Fruit fly (Drosophila melanogaster) whole organism, embryonic: ENCODE data around the gene Rpn1.

Experiments
- CG10147 ChIP-seq: fragments of 200-800 bp; sonication (Bioruptor generic); optimal IDR thresholded peaks from 2 replicates; lab custom pipeline; 2019; ENCODE audit warnings: missing biosample characterization, mild to moderate bottlenecking, missing genetic modification characterization, moderate library complexity
- CG11504 ChIP-seq: fragments of 200-800 bp; sonication (Bioruptor generic); optimal IDR thresholded peaks from 3 replicates; lab custom pipeline; 2019; ENCODE audit warnings: missing biosample characterization, mild to moderate bottlenecking, missing genetic modification characterization, moderate library complexity
- CG12391 ChIP-seq: fragments of 200-800 bp; sonication (Bioruptor generic); optimal IDR thresholded peaks from 3 replicates; lab custom pipeline; 2018; ENCODE audit warnings: missing biosample characterization, mild to moderate bottlenecking, missing genetic modification characterization, moderate library complexity
- CG13424 ChIP-seq: fragments of 200-800 bp; sonication (Bioruptor generic); optimal IDR thresholded peaks from 2 replicates; lab custom pipeline; 2019; ENCODE audit warnings: missing biosample characterization, mild to moderate bottlenecking, missing genetic modification characterization, moderate library complexity
- CG14710 ChIP-seq: fragments of 200-800 bp; sonication (Bioruptor generic); optimal IDR thresholded peaks from 3 replicates; lab custom pipeline; 2019; ENCODE audit warnings: missing biosample characterization, mild to moderate bottlenecking, missing genetic modification characterization, moderate library complexity
- CG14965 ChIP-seq: fragments of 200-800 bp; sonication (Bioruptor generic); optimal IDR thresholded peaks from 2 replicates; lab custom pipeline; 2016; ENCODE audit warnings: missing biosample characterization, missing genetic modification characterization, borderline replicate concordance
- CG16779 ChIP-seq: fragments of 200-800 bp; sonication (Bioruptor generic); IDR thresholded peaks from 2 replicates; pipeline ENCODE4 v1.3.6; 2022; ENCODE audit warnings: missing biosample characterization, missing genetic modification characterization
- CG17359 ChIP-seq: fragments of 200-800 bp; sonication (Bioruptor generic); optimal IDR thresholded peaks from 3 replicates; lab custom pipeline; 2018; ENCODE audit warnings: missing biosample characterization, mild to moderate bottlenecking, missing genetic modification characterization, moderate library complexity
- CG2199 ChIP-seq: fragments of 200-800 bp; sonication (Bioruptor generic); IDR thresholded peaks from 3 replicates; pipeline ENCODE4 v1.3.6; 2022; ENCODE audit warnings: missing biosample characterization, missing genetic modification characterization
- CG2712 ChIP-seq: fragments of 200-800 bp; optimal IDR thresholded peaks from 3 replicates; lab custom pipeline; 2019; ENCODE audit warnings: missing biosample characterization, mild to moderate bottlenecking, missing genetic modification characterization, moderate library complexity
- CG31365 ChIP-seq: fragments of 200-800 bp; sonication (Bioruptor generic); optimal IDR thresholded peaks from 2 replicates; lab custom pipeline; 2018; ENCODE audit warnings: missing biosample characterization, mild to moderate bottlenecking, missing genetic modification characterization
- CG32772 ChIP-seq: fragments of 200-800 bp; sonication (Bioruptor generic); IDR thresholded peaks from 2 replicates; pipeline ENCODE4 v1.3.6; 2022; ENCODE audit warnings: missing biosample characterization, missing genetic modification characterization
- CG3281 ChIP-seq: fragments of 200-800 bp; sonication (Bioruptor generic); optimal IDR thresholded peaks from 3 replicates; lab custom pipeline; 2017; ENCODE audit warnings: missing biosample characterization, mild to moderate bottlenecking, missing genetic modification characterization
- CG4360 ChIP-seq: fragments of 200-800 bp; sonication (Bioruptor generic); IDR thresholded peaks from 2 replicates; pipeline ENCODE4 v1.3.6; 2022; ENCODE audit warnings: missing biosample characterization, missing genetic modification characterization
- CG9437 ChIP-seq: fragments of 200-800 bp; sonication (Bioruptor generic); optimal IDR thresholded peaks from 2 replicates; lab custom pipeline; 2018; ENCODE audit warnings: missing biosample characterization, mild to moderate bottlenecking, missing genetic modification characterization
- CHES-1-like ChIP-seq: fragments of 200-800 bp; sonication (Bioruptor generic); optimal IDR thresholded peaks from 2 replicates; lab custom pipeline; 2016; ENCODE audit warnings: missing biosample characterization, missing genetic modification characterization
- CoRest ChIP-seq: fragments of 200-800 bp; sonication (Bioruptor generic); optimal IDR thresholded peaks from 3 replicates; lab custom pipeline; 2018; ENCODE audit warnings: missing biosample characterization, mild to moderate bottlenecking, missing genetic modification characterization, moderate library complexity
- Deaf1 ChIP-seq: fragments of 200-800 bp; optimal IDR thresholded peaks from 3 replicates; lab custom pipeline; 2019; ENCODE audit warnings: missing biosample characterization, mild to moderate bottlenecking, missing genetic modification characterization, moderate library complexity
- Dip2 ChIP-seq: fragments of 200-800 bp; sonication (Bioruptor generic); IDR thresholded peaks from 2 replicates; pipeline ENCODE4 v1.3.6; 2022; ENCODE audit warnings: missing biosample characterization, missing genetic modification characterization
- Fer2 ChIP-seq: fragments of 200-800 bp; sonication (Bioruptor generic); optimal IDR thresholded peaks from 2 replicates; lab custom pipeline; 2018; ENCODE audit warnings: missing biosample characterization, mild to moderate bottlenecking, missing genetic modification characterization, moderate library complexity
- Hr51 ChIP-seq, 2 experiments: fragments of 200-800 bp; sonication (Bioruptor generic); optimal IDR thresholded peaks; 2 replicates in 1 of 2; 3 replicates in 1 of 2; lab custom pipeline; 2016 to 2018; ENCODE audit warnings: missing biosample characterization in 2 of 2, missing genetic modification characterization in 2 of 2, mild to moderate bottlenecking in 1 of 2, moderate library complexity in 1 of 2
- Nf-YB ChIP-seq: fragments of 200-800 bp; sonication (Bioruptor generic); optimal IDR thresholded peaks from 3 replicates; lab custom pipeline; 2019; ENCODE audit warnings: missing biosample characterization, mild to moderate bottlenecking, missing genetic modification characterization, moderate library complexity
- Rfx ChIP-seq: fragments of 200-800 bp; sonication (Bioruptor generic); IDR thresholded peaks from 2 replicates; pipeline ENCODE4 v1.3.6; 2022; ENCODE audit warnings: missing biosample characterization, missing genetic modification characterization
- Stat92E ChIP-seq, 3 experiments: fragments of >200 bp in 2 of 3; fragments of 200-800 bp in 1 of 3; sonication (Bioruptor generic) in 1 of 3; optimal IDR thresholded peaks; 2 replicates each; lab custom pipeline; 2017 to 2019; ENCODE audit warnings: missing biosample characterization in 3 of 3, missing genetic modification characterization in 3 of 3, mild to moderate bottlenecking in 1 of 3, moderate library complexity in 1 of 3
- Trl ChIP-seq, 3 experiments: fragments of >200 bp in 2 of 3; fragments of 200-800 bp in 1 of 3; sonication (Bioruptor generic) in 1 of 3; optimal IDR thresholded peaks; 2 replicates in 1 of 3; 3 replicates in 2 of 3; lab custom pipeline; 2016 to 2017; ENCODE audit warnings: missing biosample characterization in 1 of 3, missing genetic modification characterization in 1 of 3
- Vsx1 ChIP-seq: fragments of 200-800 bp; sonication (Bioruptor generic); optimal IDR thresholded peaks from 2 replicates; lab custom pipeline; 2017; ENCODE audit warnings: missing biosample characterization, mild to moderate bottlenecking, missing genetic modification characterization, missing genetic modification reagents
- crc ChIP-seq: fragments of 200-800 bp; sonication (Bioruptor generic); optimal IDR thresholded peaks from 2 replicates; lab custom pipeline; 2016; ENCODE audit warnings: missing biosample characterization, missing genetic modification characterization
- crol ChIP-seq: fragments of 200-800 bp; sonication (Bioruptor generic); IDR thresholded peaks from 2 replicates; pipeline ENCODE4 v1.3.6; 2022; ENCODE audit warnings: missing biosample characterization, missing genetic modification characterization
- ems ChIP-seq: fragments of 200-800 bp; sonication (Bioruptor generic); optimal IDR thresholded peaks from 3 replicates; lab custom pipeline; 2016; ENCODE audit warnings: missing biosample characterization, missing genetic modification characterization
- fd64A ChIP-seq: fragments of 200-800 bp; sonication (Bioruptor generic); optimal IDR thresholded peaks from 3 replicates; lab custom pipeline; 2018; ENCODE audit warnings: missing biosample characterization, mild to moderate bottlenecking, missing genetic modification characterization
- gem ChIP-seq: fragments of 200-800 bp; sonication (Bioruptor generic); optimal IDR thresholded peaks from 2 replicates; lab custom pipeline; 2019; ENCODE audit warnings: missing biosample characterization, mild to moderate bottlenecking, missing genetic modification characterization, moderate library complexity
- grau ChIP-seq: fragments of 200-800 bp; optimal IDR thresholded peaks from 3 replicates; lab custom pipeline; 2019; ENCODE audit warnings: missing biosample characterization, mild to moderate bottlenecking, missing genetic modification characterization, moderate library complexity
- otp ChIP-seq: fragments of 200-800 bp; sonication (Bioruptor generic); IDR thresholded peaks from 3 replicates; pipeline ENCODE4, ENCODE4 v1.3.6; 2022; ENCODE audit warnings: missing biosample characterization, missing genetic modification characterization
- pan ChIP-seq, 4 experiments: fragments of >200 bp in 3 of 4; fragments of 200-800 bp in 1 of 4; sonication (Bioruptor generic) in 1 of 4; optimal IDR thresholded peaks in 3 of 4; IDR thresholded peaks in 1 of 4; 2 replicates each; pipeline versions ENCODE4 v1.3.6 to Lab custom; 2017 to 2022; ENCODE audit warnings: missing biosample characterization in 2 of 4, missing genetic modification characterization in 2 of 4, mixed read lengths in 1 of 4
- sd ChIP-seq: fragments of 200-800 bp; sonication (Bioruptor generic); optimal IDR thresholded peaks from 3 replicates; lab custom pipeline; 2018; ENCODE audit warnings: missing biosample characterization, mild to moderate bottlenecking, missing genetic modification characterization, moderate library complexity
- slp2 ChIP-seq: fragments of 200-800 bp; sonication (Bioruptor generic); optimal IDR thresholded peaks from 2 replicates; lab custom pipeline; 2016; ENCODE audit warnings: missing biosample characterization, missing genetic modification characterization
- sna ChIP-seq: fragments of 200-800 bp; sonication (Bioruptor generic); IDR thresholded peaks from 2 replicates; pipeline ENCODE4 v1.3.6; 2022; ENCODE audit warnings: missing biosample characterization, missing genetic modification characterization; ENCODE audit not compliant: partially characterized antibody
- sqz ChIP-seq: fragments of 200-800 bp; sonication (Bioruptor generic); optimal IDR thresholded peaks from 3 replicates; lab custom pipeline; 2018; ENCODE audit warnings: missing biosample characterization, mild to moderate bottlenecking, missing genetic modification characterization
- tgo ChIP-seq: fragments of 200-800 bp; sonication (Bioruptor generic); IDR thresholded peaks from 3 replicates; pipeline ENCODE4 v1.3.6; 2022; ENCODE audit warnings: missing biosample characterization, missing genetic modification characterization
- trem ChIP-seq: fragments of 200-800 bp; optimal IDR thresholded peaks from 3 replicates; lab custom pipeline; 2019; ENCODE audit warnings: missing biosample characterization, mild to moderate bottlenecking, missing genetic modification characterization, moderate library complexity
- ttk ChIP-seq: fragments of 200-800 bp; sonication (Bioruptor generic); IDR thresholded peaks from 2 replicates; pipeline ENCODE4 v2.1.2; 2022; ENCODE audit warnings: missing biosample characterization, missing genetic modification characterization
- wor ChIP-seq: fragments of 200-800 bp; sonication (Bioruptor generic); IDR thresholded peaks from 2 replicates; pipeline ENCODE4 v1.3.6; 2022; ENCODE audit warnings: missing biosample characterization, missing genetic modification characterization
- zen ChIP-seq: fragments of 200-800 bp; sonication (Bioruptor generic); optimal IDR thresholded peaks from 3 replicates; lab custom pipeline; 2018; ENCODE audit warnings: missing biosample characterization, mild to moderate bottlenecking, missing genetic modification characterization, moderate library complexity
- zen2 ChIP-seq: fragments of 200-800 bp; sonication (Bioruptor generic); IDR thresholded peaks from 3 replicates; pipeline ENCODE4 v1.3.6; 2022; ENCODE audit warnings: missing biosample characterization, missing genetic modification characterization; ENCODE audit not compliant: partially characterized antibody
- zfh2 ChIP-seq: fragments of 200-800 bp; sonication (Bioruptor generic); optimal IDR thresholded peaks from 2 replicates; lab custom pipeline; 2016; ENCODE audit warnings: missing biosample characterization, missing genetic modification characterization

Gene Rpn1

dm6 chr3L:19928435-19929011 is 13.7 kb downstream of the Rpn1 start, which contains the start of the genes CG8004 and RhoGDI (continued):
- TF ChIP-seq crc (GFP tag; lab: Kevin White, UChicago) (peak; percentile 55), Fer2 (tag; lab: Kevin White, UChicago) (peak; percentile 45), Deaf1 (tag; lab: Kevin White, UChicago) (no peak), CHES-1-like (GFP tag; lab: Kevin White, UChicago) (peak; percentile 52), CG31365 (tag; lab: Kevin White, UChicago) (no peak), CoRest (tag; lab: Kevin White, UChicago) (peak; percentile 72), ems (GFP tag; lab: Kevin White, UChicago) (peak; percentile 75), otp (GFP tag; lab: Robert Waterston, UW) (no peak), fd64A (no peak), trem (tag; lab: Kevin White, UChicago) (peak; percentile 90)

- no peak for TF ChIP-seq tgo (GFP tag; lab: Robert Waterston, UW)
- TF ChIP-seq Rfx = 0 out of 2 replicates have a peak, but pooled peaks have one; percentile 7
- TF ChIP-seq pan (optimal IDR thresholded peaks at IDR 0.05; lab: Kevin White, UChicago) = no peak
- no peak for TF ChIP-seq pan (GFP tag; optimal IDR thresholded peaks at IDR 0.05 in 1 of 2, IDR thresholded peaks at IDR 0.05 in 1 of 2)
- peak; percentile 60 for TF ChIP-seq grau (tag; lab: Kevin White, UChicago)
- no peak for TF ChIP-seq zen (tag; lab: Kevin White, UChicago)
- no peak for TF ChIP-seq CG14710 (tag; lab: Kevin White, UChicago)
- peak; percentile 88 for TF ChIP-seq sd (tag; lab: Kevin White, UChicago)
- no peak for TF ChIP-seq sna (GFP tag; lab: Robert Waterston, UW)
- no peak for TF ChIP-seq Vsx1 (GFP tag; lab: Kevin White, UChicago)
- peak; percentile 8 for TF ChIP-seq CG17359 (tag; lab: Kevin White, UChicago)
- no peak for TF ChIP-seq CG14965
- TF ChIP-seq CG4360 (GFP tag; lab: Robert Waterston, UW) = peak; percentile 21; the same call in 1 of the 2 replicates
- no peak for TF ChIP-seq Dip2 (GFP tag; lab: Robert Waterston, UW)
- peak; percentile 31 for TF ChIP-seq CG9437 (GFP tag; lab: Kevin White, UChicago)
- peak; percentile 35 for TF ChIP-seq CG11504 (tag; lab: Kevin White, UChicago)
- TF ChIP-seq CG2199 = 0 out of 3 replicates have a peak, but pooled peaks have one; percentile 49
- TF ChIP-seq sqz (GFP tag; lab: Kevin White, UChicago) = peak; percentile 92
- peak; percentile 47 for TF ChIP-seq CG12391 (tag; lab: Kevin White, UChicago)
- peak; percentile 58 for TF ChIP-seq gem
- peak; percentile 9 for TF ChIP-seq CG13424 (tag; lab: Kevin White, UChicago)
- TF ChIP-seq Trl (optimal IDR thresholded peaks at IDR 0.05; lab: Kevin White, UChicago) = peak in 1 of 2 experiments; percentile 78
- TF ChIP-seq Trl (GFP tag; optimal IDR thresholded peaks at IDR 0.05; lab: Kevin White, UChicago) = no peak
- peak; percentile 8 for TF ChIP-seq CG2712 (tag; lab: Kevin White, UChicago)
- TF ChIP-seq ttk (GFP tag; lab: Robert Waterston, UW) = no peak
- TF ChIP-seq CG10147 (GFP tag; lab: Kevin White, UChicago) = no peak
- TF ChIP-seq Stat92E (GFP tag; optimal IDR thresholded peaks at IDR 0.05; lab: Kevin White, UChicago) = no peak
- peak; percentile 84 for TF ChIP-seq crol (GFP tag; lab: Robert Waterston, UW)
- TF ChIP-seq Nf-YB (GFP tag; lab: Kevin White, UChicago) = no peak
- TF ChIP-seq slp2 (GFP tag; lab: Kevin White, UChicago) = peak; percentile 22
- peak in 1 of 2 experiments; percentile 43 for TF ChIP-seq Hr51 (GFP tag; optimal IDR thresholded peaks at IDR 0.05; lab: Kevin White, UChicago)
- TF ChIP-seq CG32772 (GFP tag; lab: Robert Waterston, UW) = 0 out of 2 replicates have a peak, but pooled peaks have one; percentile 21
- no peak for TF ChIP-seq CG16779
- no peak for TF ChIP-seq zen2 (GFP tag; lab: Robert Waterston, UW)
- no peak for TF ChIP-seq wor (GFP tag; lab: Robert Waterston, UW)
- TF ChIP-seq zfh2 = peak; percentile 17
- peak; percentile 35 for TF ChIP-seq CG3281
Measured at dm6 chr3L:19929051-19929718, 14.3 kb downstream of the Rpn1 start.
